Worm (Caenorhabditis elegans): ENCODE results near the gene F35G2.5.

The F35G2.5 gene

DNA sequence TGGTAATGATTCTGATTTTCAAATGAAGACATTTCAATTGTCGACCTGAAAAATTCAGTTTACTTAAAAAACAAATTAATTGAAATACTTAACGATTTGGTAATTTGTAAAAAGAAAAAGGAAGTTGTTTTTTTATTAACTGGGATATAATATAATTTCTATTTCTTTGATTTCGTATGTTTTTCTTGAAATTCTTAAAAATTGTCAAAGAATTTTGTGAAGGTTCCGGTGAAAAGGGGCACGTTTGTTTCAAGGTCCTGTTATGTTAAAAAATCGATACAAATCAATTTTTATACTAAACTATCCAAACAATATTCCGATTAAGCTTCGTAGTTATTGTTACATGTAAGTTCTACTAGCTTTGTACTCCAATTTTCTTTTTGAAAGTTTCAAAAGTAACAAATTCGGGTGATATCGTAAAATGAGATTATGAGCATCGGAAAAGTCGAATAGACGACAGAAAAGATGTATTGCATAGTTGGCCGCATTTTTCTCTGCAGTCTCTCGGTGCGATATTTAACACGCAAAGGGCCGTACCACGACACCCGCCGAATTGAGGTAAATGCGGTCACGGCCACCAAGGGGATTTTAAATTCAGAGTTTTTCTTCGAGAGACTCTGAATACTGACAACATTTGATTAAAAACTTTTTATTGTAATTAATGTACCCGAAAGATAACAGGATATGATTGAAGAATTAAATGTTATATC is 39.9 kb downstream of the F35G2.5 start, which contains the start of gene Y39C12A.9:
TSS of gene Y39C12A.9 (minus strand) at position 51 of the 710 bp plus-strand sequence.
- TF ChIP-seq unc-55 (GFP tag; optimal IDR thresholded peaks at IDR 0.05) (peak; percentile 14), nhr-10 (tag; optimal IDR thresholded peaks at IDR 0.05) (no peak), lsy-2 (tag; optimal IDR thresholded peaks at IDR 0.05) (peak in 1 of 2 experiments; percentile 33), nhr-129 (tag; optimal IDR thresholded peaks at IDR 0.05) (peak; percentile 64), C34F6.9 (tag; optimal IDR thresholded peaks at IDR 0.05) (peak; percentile 1)

DNA sequence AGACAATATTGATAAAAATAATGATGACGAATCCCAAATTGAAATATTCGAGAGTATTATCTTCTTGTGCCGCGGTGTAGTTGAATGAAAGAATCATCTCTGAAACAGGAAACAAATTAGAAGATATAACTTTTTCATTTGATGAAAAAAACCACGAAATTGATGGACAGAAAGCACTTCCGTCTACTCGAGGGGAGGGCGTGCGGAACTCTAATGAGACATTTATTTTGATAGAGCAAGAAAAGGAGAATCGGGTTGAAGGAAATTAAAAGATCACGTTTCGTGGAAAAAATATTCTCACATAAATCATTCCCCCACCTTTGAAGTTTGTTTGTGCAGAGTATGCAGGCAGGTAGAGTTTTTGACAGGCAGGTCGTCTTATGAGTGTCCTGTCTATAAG is 41.9 kb downstream of the F35G2.5 start, which contains the start of gene sre-14:
TSS of gene sre-14 (minus strand) at position 101 of the 400 bp plus-strand sequence.
- TF ChIP-seq gmeb-1 (tag; optimal IDR thresholded peaks at IDR 0.05) (no peak), nhr-10 (tag; optimal IDR thresholded peaks at IDR 0.05) (no peak), nhr-12 (tag; optimal IDR thresholded peaks at IDR 0.05) (no peak), nhr-6 (tag; optimal IDR thresholded peaks at IDR 0.05) (no peak), fos-1 (tag; optimal IDR thresholded peaks at IDR 0.05) (no peak), sma-3 (GFP tag; optimal IDR thresholded peaks at IDR 0.05) (no peak), ceh-16 (tag; optimal IDR thresholded peaks at IDR 0.05) (no peak), nhr-21 (tag; optimal IDR thresholded peaks at IDR 0.05) (no peak), F13H6.1 (tag; optimal IDR thresholded peaks at IDR 0.05) (no peak), aly-2 (tag; optimal IDR thresholded peaks at IDR 0.05) (no peak), lsy-2 (tag; optimal IDR thresholded peaks at IDR 0.05) (no peak), alr-1 (tag; optimal IDR thresholded peaks at IDR 0.05) (no peak), unc-39 (tag; optimal IDR thresholded peaks at IDR 0.05) (no peak), ztf-4 (tag; optimal IDR thresholded peaks at IDR 0.05) (no peak), Y55F3AM.14 (GFP tag; optimal IDR thresholded peaks at IDR 0.05) (no peak), lin-39 (tag; optimal IDR thresholded peaks at IDR 0.05) (no peak)

DNA sequence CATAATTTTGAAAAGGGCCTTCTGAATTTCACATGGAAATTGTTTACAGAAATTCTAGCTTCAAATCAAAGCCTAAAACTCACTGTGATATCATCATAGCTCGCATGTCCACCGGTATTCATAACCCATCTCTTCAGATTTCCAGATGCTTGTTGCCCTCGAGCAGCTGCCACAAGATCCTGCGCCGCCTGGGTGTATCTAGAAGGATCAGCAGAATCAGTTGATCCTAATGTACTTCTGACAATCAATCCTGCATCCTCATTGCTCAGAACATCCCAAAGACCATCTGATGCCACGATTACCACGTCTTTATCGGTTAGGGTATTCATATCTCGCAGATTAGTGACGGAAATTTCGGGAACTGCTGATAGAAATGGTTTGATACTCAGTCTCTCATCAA is 46.5 kb downstream of the F35G2.5 start:
- TF ChIP-seq elt-1 (tag; optimal IDR thresholded peaks at IDR 0.05), result no peak
- TF ChIP-seq fos-1 (tag; optimal IDR thresholded peaks at IDR 0.05), result no peak
- no peak for TF ChIP-seq elt-3 (tag; optimal IDR thresholded peaks at IDR 0.05)
- TF ChIP-seq ceh-82 (tag; optimal IDR thresholded peaks at IDR 0.05), result no peak
- TF ChIP-seq mbf-1 (tag; optimal IDR thresholded peaks at IDR 0.05), result no peak
- TF ChIP-seq F13H6.1 (tag; optimal IDR thresholded peaks at IDR 0.05), result no peak
- no peak for TF ChIP-seq mab-5 (tag; optimal IDR thresholded peaks at IDR 0.05)
- TF ChIP-seq nhr-21 (tag; optimal IDR thresholded peaks at IDR 0.05), result no peak
- no peak for TF ChIP-seq sma-9 (GFP tag; optimal IDR thresholded peaks at IDR 0.05)
- TF ChIP-seq sma-9 (tag; optimal IDR thresholded peaks at IDR 0.05), result no peak
- TF ChIP-seq mdl-1 (tag; optimal IDR thresholded peaks at IDR 0.05), result no peak
- no peak for TF ChIP-seq ceh-16 (tag; optimal IDR thresholded peaks at IDR 0.05)
- no peak for TF ChIP-seq lsy-2 (tag; optimal IDR thresholded peaks at IDR 0.05)
- TF ChIP-seq sma-3 (GFP tag; optimal IDR thresholded peaks at IDR 0.05), result no peak

DNA sequence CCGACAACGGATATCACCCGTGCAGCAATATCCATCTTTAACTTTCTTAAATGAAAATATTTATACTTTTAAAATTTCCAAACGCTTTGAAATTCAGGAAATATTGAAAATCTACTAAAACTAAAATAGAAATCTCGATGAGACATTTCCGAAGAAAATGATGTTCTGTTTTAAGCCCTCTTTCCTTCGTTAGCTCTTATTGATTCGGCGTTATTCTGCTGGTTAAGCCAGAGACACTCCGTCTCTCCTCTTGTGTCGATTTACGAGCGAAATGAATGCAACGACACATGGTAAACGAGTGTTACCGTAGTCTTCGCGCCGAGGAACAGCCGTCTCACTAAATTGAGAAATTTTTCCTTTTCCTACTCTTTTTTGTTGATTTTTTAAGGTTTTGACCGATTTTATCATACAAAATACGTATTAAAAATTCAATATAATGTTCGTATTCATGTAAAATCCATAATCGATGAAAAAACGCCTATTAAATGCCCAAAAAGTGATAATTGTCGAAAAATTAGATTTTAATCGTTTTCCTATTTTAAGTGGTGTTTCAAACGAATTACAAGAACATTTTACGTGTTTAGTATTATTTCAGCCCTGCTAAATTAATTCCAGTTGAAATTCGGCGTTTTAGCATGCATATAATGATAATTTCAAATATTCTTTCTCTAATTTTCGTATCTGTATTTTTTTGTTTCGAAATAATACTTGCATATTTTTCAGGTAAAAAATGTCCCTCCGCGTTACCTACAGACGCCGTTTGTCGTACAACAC is 49.0 kb downstream of the F35G2.5 start, which contains the start of the genes ppm-1.H and rpl-34:
TSS of gene ppm-1.H (minus strand) at position 51 of the 774 bp plus-strand sequence.
TSS of gene rpl-34 (plus strand) at position 724 of the 774 bp plus-strand sequence.
- TF ChIP-seq nhr-129 (tag; optimal IDR thresholded peaks at IDR 0.05) (peak; percentile 98), crh-2 (tag; optimal IDR thresholded peaks at IDR 0.05) (peak; percentile 74), snpc-4 (tag; optimal IDR thresholded peaks at IDR 0.05) (peak; percentile 40), gmeb-1 (tag; optimal IDR thresholded peaks at IDR 0.05) (peak; percentile 42), elt-3 (tag; optimal IDR thresholded peaks at IDR 0.05) (no peak), zag-1 (tag; optimal IDR thresholded peaks at IDR 0.05) (peak; percentile 4), ztf-4 (tag; optimal IDR thresholded peaks at IDR 0.05) (peak; percentile 17), C34F6.9 (tag; optimal IDR thresholded peaks at IDR 0.05) (peak; percentile 74), lin-13 (GFP tag; optimal IDR thresholded peaks at IDR 0.05) (peak; percentile 71), peb-1 (tag; optimal IDR thresholded peaks at IDR 0.05) (no peak), nhr-77 (tag; optimal IDR thresholded peaks at IDR 0.05) (no peak), nhr-11 (tag; optimal IDR thresholded peaks at IDR 0.05) (no peak), lsy-2 (tag; optimal IDR thresholded peaks at IDR 0.05) (peak; percentile 89 to 98), ceh-82 (tag; optimal IDR thresholded peaks at IDR 0.05) (no peak), aly-2 (tag; optimal IDR thresholded peaks at IDR 0.05) (no peak), skn-1 (tag; optimal IDR thresholded peaks at IDR 0.05) (no peak), nhr-25 (tag; optimal IDR thresholded peaks at IDR 0.05) (no peak), sem-4 (tag; optimal IDR thresholded peaks at IDR 0.05) (peak; percentile 18), fos-1 (tag; optimal IDR thresholded peaks at IDR 0.05) (peak; percentile 43), lin-11 (tag; optimal IDR thresholded peaks at IDR 0.05) (peak; percentile 59), unc-62 (GFP tag; optimal IDR thresholded peaks at IDR 0.05) (no peak), egl-27 (tag; optimal IDR thresholded peaks at IDR 0.05) (peak; percentile 10), nhr-237 (tag; optimal IDR thresholded peaks at IDR 0.05) (no peak), ZK546.5 (tag; optimal IDR thresholded peaks at IDR 0.05) (no peak), R02D3.7 (tag; optimal IDR thresholded peaks at IDR 0.05) (peak; percentile 45), unc-55 (GFP tag; optimal IDR thresholded peaks at IDR 0.05) (peak; percentile 95), ztf-11 (tag; optimal IDR thresholded peaks at IDR 0.05) (no peak), nhr-23 (tag; optimal IDR thresholded peaks at IDR 0.05) (no peak), nhr-21 (tag; optimal IDR thresholded peaks at IDR 0.05) (peak; percentile 22)
